Worm (Caenorhabditis elegans): ENCODE measurements around the gene T04F3.5.

Gene T04F3.5

DNA sequence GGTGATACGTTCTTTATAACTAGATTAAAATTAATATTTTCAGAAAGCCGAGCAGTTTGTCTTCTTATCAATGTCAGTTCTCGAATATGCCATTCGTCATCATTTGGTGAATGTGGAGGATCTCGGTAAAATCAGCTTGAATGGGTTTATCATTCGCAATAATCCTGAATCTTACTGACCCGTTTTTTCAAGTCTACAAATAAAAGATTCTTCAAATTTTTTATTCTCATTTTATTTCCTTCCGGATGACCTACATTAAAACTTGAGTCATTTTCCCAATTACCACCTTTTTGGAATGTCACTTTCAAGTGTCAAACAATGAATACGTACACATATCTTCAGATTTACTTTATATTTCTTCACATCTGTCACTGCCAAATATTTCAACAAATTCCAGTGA, at the start of gene T04F3.5:
T04F3.5 (plus strand) TSS at position 301 of the 400 bp plus-strand sequence.
- TF ChIP-seq W03F9.2 (tag; optimal IDR thresholded peaks at IDR 0.05) (no peak), dao-5 (tag; optimal IDR thresholded peaks at IDR 0.05) (no peak), him-1 (tag; optimal IDR thresholded peaks at IDR 0.05) (no peak)

DNA sequence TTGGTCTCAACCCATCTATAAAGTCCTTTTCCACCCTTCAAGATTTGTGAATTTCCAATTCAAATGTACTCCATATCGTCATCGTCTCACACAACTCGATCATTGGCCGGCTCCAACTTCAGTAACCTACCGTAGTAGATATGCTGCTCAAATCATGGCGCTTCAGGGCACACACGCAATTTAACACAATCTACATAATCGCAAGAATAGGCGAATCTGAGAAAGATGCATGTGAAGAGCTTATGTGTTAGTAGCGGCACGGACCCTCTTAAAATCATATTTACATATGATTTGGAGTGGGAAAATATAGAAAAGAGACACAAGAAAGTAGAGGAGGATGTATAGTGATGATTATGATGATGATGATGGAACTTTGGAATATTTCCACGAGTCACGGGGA, 48.7 kb upstream of the T04F3.5 start:
- no peak for TF ChIP-seq dao-5 (tag; optimal IDR thresholded peaks at IDR 0.05)
- TF ChIP-seq him-1 (tag; optimal IDR thresholded peaks at IDR 0.05) = no peak
- TF ChIP-seq W03F9.2 (tag; optimal IDR thresholded peaks at IDR 0.05) = no peak

DNA sequence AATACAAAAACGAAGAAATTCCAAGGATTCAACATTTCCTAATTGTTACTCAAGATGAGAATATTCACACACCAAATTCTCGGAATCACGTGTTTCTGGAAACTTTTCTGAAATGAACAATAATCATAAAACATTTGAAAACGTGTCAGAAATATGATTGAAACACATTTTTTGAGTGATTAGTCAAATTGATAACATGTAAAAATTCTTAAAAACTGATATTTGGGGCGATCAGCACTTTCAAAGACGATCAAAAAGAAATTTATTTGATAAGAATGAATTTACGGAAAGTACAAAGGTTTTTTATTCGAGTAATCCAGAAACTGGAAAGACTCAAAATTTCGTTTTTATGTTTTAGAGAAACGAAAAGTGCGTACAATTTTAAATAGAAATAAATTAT, 44.7 kb upstream of the T04F3.5 start, which contains the start of gene tre-3:
tre-3 (minus strand) TSS at position 107 of the 400 bp plus-strand sequence.
- TF ChIP-seq W03F9.2 (tag; optimal IDR thresholded peaks at IDR 0.05) = no peak
- no peak for TF ChIP-seq him-1 (tag; optimal IDR thresholded peaks at IDR 0.05)
- no peak for TF ChIP-seq dao-5 (tag; optimal IDR thresholded peaks at IDR 0.05)

DNA sequence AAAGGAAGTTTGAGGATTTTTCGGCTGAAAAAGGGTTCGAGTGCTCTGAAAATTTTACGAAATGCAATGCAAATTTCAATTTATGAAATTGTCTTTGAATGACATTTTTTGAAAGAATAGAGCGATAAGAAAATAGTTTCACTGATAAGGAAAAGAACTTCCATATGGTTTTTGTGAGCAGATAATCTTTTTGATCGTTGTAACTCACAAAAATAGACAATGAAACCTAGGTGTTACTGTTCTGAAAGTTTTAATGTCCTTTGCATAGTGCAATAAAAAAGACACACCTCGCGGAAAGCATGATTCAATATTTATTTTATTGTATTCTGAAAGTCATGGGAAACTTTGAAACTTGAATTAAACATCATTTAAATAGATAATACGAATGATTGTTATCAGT, 43.5 kb upstream of the T04F3.5 start:
- TF ChIP-seq him-1 (tag; optimal IDR thresholded peaks at IDR 0.05) = no peak
- TF ChIP-seq dao-5 (tag; optimal IDR thresholded peaks at IDR 0.05) = no peak
- no peak for TF ChIP-seq W03F9.2 (tag; optimal IDR thresholded peaks at IDR 0.05)

ce11 chrV:11722858-11723257, 37.6 kb upstream of the T04F3.5 start:
- TF ChIP-seq him-1 (tag; optimal IDR thresholded peaks at IDR 0.05) (no peak), W03F9.2 (tag; optimal IDR thresholded peaks at IDR 0.05) (no peak), dao-5 (tag; optimal IDR thresholded peaks at IDR 0.05) (no peak)

DNA sequence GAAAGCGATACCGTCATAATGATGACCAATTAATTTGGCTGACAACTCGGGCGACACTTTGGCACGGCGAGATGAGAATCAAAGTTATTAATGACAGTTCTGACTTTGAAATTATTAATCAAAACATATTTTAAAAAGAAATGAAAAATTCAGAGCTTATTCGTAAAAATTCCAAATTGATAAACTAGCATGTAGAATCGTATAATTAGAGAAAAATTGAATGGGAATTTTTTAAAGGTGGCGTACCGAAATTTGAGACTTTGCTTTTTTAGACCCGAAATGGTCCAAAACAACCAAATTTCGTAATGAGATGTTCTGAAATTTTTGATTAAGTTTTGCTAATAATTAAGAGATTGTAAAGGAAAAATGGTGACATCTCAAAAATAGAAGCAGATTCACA, 34.5 kb upstream of the T04F3.5 start, which contains the start of gene daf-11:
daf-11 (minus strand) TSS at position 101 of the 400 bp plus-strand sequence.
- no peak for TF ChIP-seq him-1 (tag; optimal IDR thresholded peaks at IDR 0.05)
- TF ChIP-seq W03F9.2 (tag; optimal IDR thresholded peaks at IDR 0.05) = no peak
- no peak for TF ChIP-seq dao-5 (tag; optimal IDR thresholded peaks at IDR 0.05)

- TF ChIP-seq dao-5 (tag; optimal IDR thresholded peaks at IDR 0.05) (no peak), W03F9.2 (tag; optimal IDR thresholded peaks at IDR 0.05) (no peak), him-1 (tag; optimal IDR thresholded peaks at IDR 0.05) (no peak)
Observed at ce11 chrV:11730060-11730459, 30.4 kb upstream of the T04F3.5 start, which contains the start of gene rhr-2. TSS of gene rhr-2 (minus strand) at chrV:11730160.

- no peak for TF ChIP-seq dao-5 (tag; optimal IDR thresholded peaks at IDR 0.05)
- TF ChIP-seq him-1 (tag; optimal IDR thresholded peaks at IDR 0.05) = no peak
- no peak for TF ChIP-seq W03F9.2 (tag; optimal IDR thresholded peaks at IDR 0.05)
Observed at ce11 chrV:11732049-11732448, 28.4 kb upstream of the T04F3.5 start.

ce11 chrV:11733460-11733859, 27.0 kb upstream of the T04F3.5 start, which contains the start of gene npp-22:
TSS of gene npp-22 (minus strand) at chrV:11733472.
- TF ChIP-seq W03F9.2 (tag; optimal IDR thresholded peaks at IDR 0.05) (no peak), dao-5 (tag; optimal IDR thresholded peaks at IDR 0.05) (no peak), him-1 (tag; optimal IDR thresholded peaks at IDR 0.05) (no peak)

DNA sequence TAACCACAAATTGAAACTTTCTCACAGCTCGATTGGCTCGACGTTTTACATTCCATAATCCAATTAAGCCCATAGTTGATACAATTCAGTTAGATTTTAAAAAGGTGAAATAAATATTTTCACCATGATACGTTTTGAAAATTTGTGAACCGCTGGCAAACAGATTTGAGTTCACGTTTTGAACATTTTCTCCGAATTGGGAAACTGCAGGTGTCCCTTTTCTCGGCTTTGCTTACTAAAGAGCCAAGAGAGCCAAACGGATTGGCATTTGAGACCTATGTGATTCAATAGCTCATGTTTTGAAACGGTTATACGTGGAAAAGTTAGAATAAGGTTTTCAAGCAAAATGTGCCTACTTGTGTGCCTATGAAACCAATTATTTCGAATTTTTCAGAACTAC, 23.6 kb upstream of the T04F3.5 start, which contains the start of gene spe-42:
spe-42 (minus strand) TSS at position 101 of the 400 bp plus-strand sequence.
- TF ChIP-seq dao-5 (tag; optimal IDR thresholded peaks at IDR 0.05) = no peak
- TF ChIP-seq him-1 (tag; optimal IDR thresholded peaks at IDR 0.05) = no peak
- TF ChIP-seq W03F9.2 (tag; optimal IDR thresholded peaks at IDR 0.05) = no peak

- TF ChIP-seq dao-5 (tag; optimal IDR thresholded peaks at IDR 0.05) = no peak
Observed at ce11 chrV:11737333-11737732, 23.1 kb upstream of the T04F3.5 start.

DNA sequence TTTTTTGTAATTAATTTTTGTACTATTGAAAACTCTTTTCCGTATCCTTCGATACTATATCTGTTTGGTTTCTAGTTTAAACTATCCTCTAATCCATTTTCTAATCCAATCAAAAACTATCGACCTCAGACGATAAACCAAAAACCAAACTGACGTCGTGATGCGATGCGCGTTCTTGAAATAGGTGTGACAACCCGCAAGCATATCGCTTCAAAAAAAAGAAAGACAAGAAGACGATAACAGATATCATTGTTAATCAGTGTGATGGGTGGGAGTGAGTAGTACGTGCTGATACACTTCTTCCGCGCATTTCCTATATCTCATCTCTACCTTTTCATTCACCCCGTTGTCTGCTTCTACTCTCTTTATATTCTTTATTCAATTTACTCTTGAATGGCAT, 20.7 kb upstream of the T04F3.5 start, which contains the start of gene T04F3.1:
T04F3.1 (plus strand) TSS at position 246 of the 400 bp plus-strand sequence.
- TF ChIP-seq W03F9.2 (tag; optimal IDR thresholded peaks at IDR 0.05) = no peak
- TF ChIP-seq him-1 (tag; optimal IDR thresholded peaks at IDR 0.05) = no peak
- TF ChIP-seq dao-5 (tag; optimal IDR thresholded peaks at IDR 0.05) = no peak

- TF ChIP-seq dao-5 (tag; optimal IDR thresholded peaks at IDR 0.05) = no peak
- no peak for TF ChIP-seq W03F9.2 (tag; optimal IDR thresholded peaks at IDR 0.05)
- TF ChIP-seq him-1 (tag; optimal IDR thresholded peaks at IDR 0.05) = no peak
Observed at ce11 chrV:11741078-11741477, 19.4 kb upstream of the T04F3.5 start.

DNA sequence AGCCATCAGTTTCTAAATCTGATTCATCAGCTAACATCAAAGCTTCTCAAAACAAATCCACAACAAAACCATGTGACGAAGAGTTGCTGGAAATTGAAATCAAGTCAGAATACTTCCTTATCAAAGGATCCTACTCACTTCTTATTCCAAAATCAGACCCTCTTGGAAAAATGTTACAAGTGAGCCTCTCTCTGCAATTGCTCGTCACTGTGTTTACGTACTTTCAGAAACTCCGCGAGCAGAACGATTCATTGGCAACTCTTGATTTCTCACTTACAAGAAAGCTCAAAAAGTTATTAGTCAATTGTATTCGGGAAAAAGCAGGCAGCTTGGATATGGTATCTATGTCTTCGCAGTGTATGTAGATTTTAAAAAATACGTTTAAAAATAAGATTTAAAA, 9.0 kb upstream of the T04F3.5 start:
- TF ChIP-seq dao-5 (tag; optimal IDR thresholded peaks at IDR 0.05) (no peak), him-1 (tag; optimal IDR thresholded peaks at IDR 0.05) (no peak), W03F9.2 (tag; optimal IDR thresholded peaks at IDR 0.05) (no peak)

- TF ChIP-seq W03F9.2 (tag; optimal IDR thresholded peaks at IDR 0.05) = no peak
- TF ChIP-seq him-1 (tag; optimal IDR thresholded peaks at IDR 0.05) = no peak
- no peak for TF ChIP-seq dao-5 (tag; optimal IDR thresholded peaks at IDR 0.05)
Observed at ce11 chrV:11755848-11756247, 4.6 kb upstream of the T04F3.5 start.

Data from whole organism, L4/young adult.